Worm (Caenorhabditis elegans): ENCODE results near the gene nlp-21.

DNA sequence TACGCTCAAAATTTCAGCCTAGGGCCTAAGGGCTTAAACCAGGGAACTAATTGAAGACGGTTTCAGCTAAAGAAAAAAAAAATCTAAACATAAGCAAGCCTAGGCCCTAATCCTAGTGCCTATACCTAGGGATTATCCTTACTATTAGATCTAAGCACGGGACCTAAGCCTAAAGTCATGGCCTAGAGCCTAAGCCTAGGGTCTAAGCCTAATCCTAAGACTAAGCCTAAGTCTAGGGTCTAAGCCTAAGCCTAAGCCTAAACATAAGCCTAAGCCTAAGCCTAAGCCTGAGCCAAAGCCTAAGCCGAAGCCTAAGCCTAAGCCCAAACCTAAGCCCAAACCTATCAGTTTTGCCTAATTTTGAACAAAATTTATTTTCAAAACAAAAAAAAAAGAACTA lies 322 bp downstream of the nlp-21 start:
- TF ChIP-seq unc-39 (tag; optimal IDR thresholded peaks at IDR 0.05) (no peak), lin-13 (GFP tag; optimal IDR thresholded peaks at IDR 0.05) (no peak)

All from whole organism, L2 larva.